Worm (Caenorhabditis elegans): ENCODE measurements around the gene fbxa-45.
A peak's percentile ranks its signal among the peaks of the same experiment; 100 is the strongest.

The fbxa-45 gene

DNA sequence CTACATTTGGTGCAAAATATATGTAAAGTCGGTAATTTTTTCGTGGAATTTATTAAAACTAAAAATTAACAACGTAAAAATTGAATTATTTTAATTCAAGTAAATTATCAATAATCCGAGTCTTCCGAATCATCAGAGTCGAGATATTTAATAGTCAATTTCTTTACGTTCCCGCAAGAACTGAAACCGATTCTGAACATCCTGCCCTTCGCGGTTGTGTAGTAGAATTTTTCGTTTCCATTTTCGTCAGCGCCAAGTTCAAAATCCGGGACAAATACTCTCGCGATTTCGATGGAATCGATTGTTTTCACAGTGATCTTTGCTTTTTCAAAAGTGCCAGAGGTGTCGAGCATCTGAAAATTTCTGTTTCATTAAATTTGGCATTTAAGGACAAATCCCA lies 20.4 kb upstream of the fbxa-45 start:
- TF ChIP-seq mdl-1 (tag; optimal IDR thresholded peaks at IDR 0.05), result no peak
- TF ChIP-seq nhr-28 (tag; optimal IDR thresholded peaks at IDR 0.05), result no peak
- no peak for TF ChIP-seq ceh-82 (tag; optimal IDR thresholded peaks at IDR 0.05)
- TF ChIP-seq zag-1 (tag; optimal IDR thresholded peaks at IDR 0.05), result no peak
- no peak for TF ChIP-seq skn-1 (tag; optimal IDR thresholded peaks at IDR 0.05)
- TF ChIP-seq snpc-4 (tag; optimal IDR thresholded peaks at IDR 0.05), result no peak
- no peak for TF ChIP-seq tbx-2 (tag; optimal IDR thresholded peaks at IDR 0.05)
- TF ChIP-seq fkh-10 (GFP tag; optimal IDR thresholded peaks at IDR 0.05), result no peak
- no peak for TF ChIP-seq unc-39 (tag; optimal IDR thresholded peaks at IDR 0.05)
- TF ChIP-seq daf-12 (tag; optimal IDR thresholded peaks at IDR 0.05), result no peak
- TF ChIP-seq elt-1 (tag; optimal IDR thresholded peaks at IDR 0.05), result no peak
- TF ChIP-seq fkh-2 (tag; optimal IDR thresholded peaks at IDR 0.05), result no peak

ce11 chrV:16918378-16918777 lies 19.1 kb upstream of the fbxa-45 start, which contains the start of the genes fbxa-206 and Y102A5C.2:
Gene fbxa-206 (minus strand): TSS chrV:16918478.
Gene Y102A5C.2 (plus strand): TSS chrV:16918731.
- TF ChIP-seq nhr-43 (tag; optimal IDR thresholded peaks at IDR 0.05; ENCODE audit: poor library complexity, severe bottlenecking) (no peak), ceh-9 (tag; optimal IDR thresholded peaks at IDR 0.05) (no peak), ztf-4 (tag; optimal IDR thresholded peaks at IDR 0.05) (no peak), fos-1 (tag; optimal IDR thresholded peaks at IDR 0.05) (no peak), fkh-2 (tag; optimal IDR thresholded peaks at IDR 0.05) (no peak), nhr-28 (tag; optimal IDR thresholded peaks at IDR 0.05) (no peak), tbx-2 (tag; optimal IDR thresholded peaks at IDR 0.05) (no peak), eor-1 (tag; optimal IDR thresholded peaks at IDR 0.05) (no peak), elt-2 (tag; optimal IDR thresholded peaks at IDR 0.05) (no peak), lin-15B (tag; optimal IDR thresholded peaks at IDR 0.05) (no peak), nhr-76 (tag; optimal IDR thresholded peaks at IDR 0.05) (no peak)

DNA sequence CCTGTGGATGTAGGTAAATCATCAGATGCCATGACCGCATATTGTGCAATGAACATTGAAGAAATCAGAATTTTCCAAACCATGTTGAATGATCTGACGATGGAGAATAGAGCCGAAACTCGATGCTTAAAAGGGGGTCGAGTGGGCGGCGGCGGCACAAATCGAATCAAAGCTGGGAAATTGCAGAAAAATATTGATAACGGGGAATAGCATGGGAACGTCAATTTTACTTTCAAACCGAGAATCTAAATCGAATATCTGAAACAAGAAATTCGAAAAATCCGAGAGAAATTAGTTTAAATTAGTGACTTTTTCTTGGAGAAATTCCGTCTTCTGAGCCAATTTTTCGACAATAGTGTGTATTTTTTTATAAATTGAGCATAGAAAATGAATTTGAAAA lies 16.8 kb upstream of the fbxa-45 start, which contains the start of gene F09C6.10:
TSS of gene F09C6.10 (minus strand) at position 101 of the 400 bp plus-strand sequence.
- TF ChIP-seq nhr-25 (tag; optimal IDR thresholded peaks at IDR 0.05), result no peak
- TF ChIP-seq lsy-12 (tag; optimal IDR thresholded peaks at IDR 0.05), result no peak
- no peak for TF ChIP-seq nhr-77 (tag; optimal IDR thresholded peaks at IDR 0.05)
- no peak for TF ChIP-seq ZK546.5 (tag; optimal IDR thresholded peaks at IDR 0.05)
- no peak for TF ChIP-seq nhr-76 (tag; optimal IDR thresholded peaks at IDR 0.05)
- no peak for TF ChIP-seq aly-2 (tag; optimal IDR thresholded peaks at IDR 0.05)
- TF ChIP-seq unc-62 (GFP tag; optimal IDR thresholded peaks at IDR 0.05), result no peak
- TF ChIP-seq lin-39 (tag; optimal IDR thresholded peaks at IDR 0.05), result no peak
- no peak for TF ChIP-seq fos-1 (tag; optimal IDR thresholded peaks at IDR 0.05)

- no peak for TF ChIP-seq daf-12 (tag; optimal IDR thresholded peaks at IDR 0.05)
- TF ChIP-seq nhr-76 (tag; optimal IDR thresholded peaks at IDR 0.05), result no peak
- no peak for TF ChIP-seq fos-1 (tag; optimal IDR thresholded peaks at IDR 0.05)
- no peak for TF ChIP-seq aly-2 (tag; optimal IDR thresholded peaks at IDR 0.05)
- no peak for TF ChIP-seq lin-39 (tag; optimal IDR thresholded peaks at IDR 0.05)
- no peak for TF ChIP-seq eor-1 (tag; optimal IDR thresholded peaks at IDR 0.05)
- no peak for TF ChIP-seq R02D3.7 (tag; optimal IDR thresholded peaks at IDR 0.05)
- TF ChIP-seq egl-5 (tag; optimal IDR thresholded peaks at IDR 0.05), result no peak
- no peak for TF ChIP-seq nhr-23 (tag; optimal IDR thresholded peaks at IDR 0.05)
- TF ChIP-seq pha-4 (tag; optimal IDR thresholded peaks at IDR 0.05), result no peak
- no peak for TF ChIP-seq elt-1 (tag; optimal IDR thresholded peaks at IDR 0.05)
- TF ChIP-seq nhr-67 (tag; optimal IDR thresholded peaks at IDR 0.05), result no peak
- no peak for TF ChIP-seq egl-27 (tag; optimal IDR thresholded peaks at IDR 0.05)
- TF ChIP-seq ama-1 (optimal IDR thresholded peaks at IDR 0.05), result no peak
- no peak for TF ChIP-seq tbx-2 (tag; optimal IDR thresholded peaks at IDR 0.05)
- no peak for TF ChIP-seq ceh-16 (tag; optimal IDR thresholded peaks at IDR 0.05)
- TF ChIP-seq nhr-43 (tag; optimal IDR thresholded peaks at IDR 0.05; ENCODE audit: poor library complexity, severe bottlenecking), result no peak
- TF ChIP-seq jun-1 (tag; optimal IDR thresholded peaks at IDR 0.05), result no peak
Observed at ce11 chrV:16911934-16912333, 12.7 kb upstream of the fbxa-45 start, which contains the start of gene nhr-116. Gene nhr-116 (plus strand): TSS chrV:16912234.

- TF ChIP-seq elt-2 (tag; optimal IDR thresholded peaks at IDR 0.05) (peak; percentile 44), unc-62 (GFP tag; optimal IDR thresholded peaks at IDR 0.05) (no peak), pqm-1 (tag; optimal IDR thresholded peaks at IDR 0.05) (peak; percentile 10)
Observed at ce11 chrV:16911294-16911693, 12.0 kb upstream of the fbxa-45 start.

Data from whole organism, L3 larva.